Fruit fly (Drosophila melanogaster): ENCODE data around the gene CG9784.

Gene CG9784

DNA sequence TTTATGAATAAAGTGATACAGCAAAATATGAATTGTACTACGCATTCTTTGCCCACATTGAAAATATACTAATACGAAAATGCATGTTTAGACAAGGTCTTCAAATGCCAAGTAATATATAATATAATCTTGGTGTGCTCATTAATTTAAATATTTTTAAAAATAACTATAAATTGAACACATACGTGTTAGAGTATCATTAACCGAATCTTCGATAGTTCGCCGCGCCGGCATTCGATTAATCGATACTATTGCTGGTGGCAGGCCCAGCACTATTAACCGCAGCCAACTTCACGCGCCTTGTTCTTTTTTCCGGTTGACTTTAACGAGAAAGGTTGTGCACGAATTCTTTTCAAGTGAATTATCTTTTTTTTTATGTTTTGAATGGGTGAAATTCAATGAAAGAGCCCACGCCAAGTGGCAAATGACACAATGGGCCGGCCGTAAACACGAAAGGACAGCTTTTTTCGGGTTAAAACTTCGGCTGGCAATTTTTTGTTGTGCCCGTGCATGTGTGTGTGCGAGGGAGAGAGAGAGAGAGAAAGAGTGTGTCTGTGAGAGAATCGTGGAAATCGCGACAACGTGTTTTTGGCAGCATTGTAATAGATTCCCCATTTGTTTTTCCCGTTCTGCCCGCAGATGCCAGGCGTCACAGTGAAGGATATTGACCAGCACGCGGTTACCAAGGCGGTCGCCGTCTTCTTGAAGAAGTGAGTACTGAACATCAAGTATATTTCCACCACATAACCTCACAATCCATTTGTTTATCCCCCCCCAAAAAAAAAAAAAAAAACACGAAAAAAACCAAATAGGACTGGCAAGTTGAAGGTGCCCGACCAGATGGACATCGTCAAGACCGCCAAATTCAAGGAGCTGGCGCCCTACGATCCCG is 38.8 kb upstream of the CG9784 start, which contains the start of gene RpS19a (continued):
- TF ChIP-seq pros (GFP tag; optimal IDR thresholded peaks at IDR 0.05) (peak; percentile 40), odd (GFP tag; optimal IDR thresholded peaks at IDR 0.05) (peak; percentile 90), CG18764 (GFP tag; optimal IDR thresholded peaks at IDR 0.05) (peak; percentile 39), CG11695 (GFP tag; IDR thresholded peaks at IDR 0.05) (peak; percentile 31; the same call in 1 of the 3 replicates), Fer1 (GFP tag; optimal IDR thresholded peaks at IDR 0.05) (peak; percentile 89), CG2889 (GFP tag; IDR thresholded peaks at IDR 0.05) (0 out of 3 replicates have a peak, but pooled peaks have one; percentile 43), dmrt11E (tag; optimal IDR thresholded peaks at IDR 0.05) (peak; percentile 61), CG11560 (tag; IDR thresholded peaks at IDR 0.05) (peak; percentile 96), CG14667 (GFP tag; IDR thresholded peaks at IDR 0.05) (no peak; the same call in 1 of the 2 replicates), repo (GFP tag; optimal IDR thresholded peaks at IDR 0.05) (peak; percentile 30), CG18619 (GFP tag; optimal IDR thresholded peaks at IDR 0.05) (peak; percentile 87), Doc2 (GFP tag; IDR thresholded peaks at IDR 0.05) (no peak), CG3407 (GFP tag; optimal IDR thresholded peaks at IDR 0.05) (peak; percentile 67), CG1603 (tag; optimal IDR thresholded peaks at IDR 0.05) (peak; percentile 61), Dad (GFP tag; optimal IDR thresholded peaks at IDR 0.05) (peak; percentile 35), CG15514 (GFP tag; optimal IDR thresholded peaks at IDR 0.05) (peak; percentile 78), CG6813 (GFP tag; optimal IDR thresholded peaks at IDR 0.05) (peak; percentile 88), CTCF (GFP tag; optimal IDR thresholded peaks at IDR 0.05) (peak; percentile 77), mld (GFP tag; IDR thresholded peaks at IDR 0.05; ENCODE audit: partially characterized antibody) (0 out of 3 replicates have a peak, but pooled peaks have one; percentile 4), CrebB (tag; optimal IDR thresholded peaks at IDR 0.05) (peak; percentile 87), NC2β (GFP tag; optimal IDR thresholded peaks at IDR 0.05) (peak; percentile 87), abd-A (tag; optimal IDR thresholded peaks at IDR 0.05) (no peak), crc (GFP tag; optimal IDR thresholded peaks at IDR 0.05) (peak; percentile 39), CG17186 (GFP tag; optimal IDR thresholded peaks at IDR 0.05) (peak; percentile 72), tll (GFP tag; optimal IDR thresholded peaks at IDR 0.05) (peak in 1 of 2 experiments; percentile 85), dysf (GFP tag; IDR thresholded peaks at IDR 0.05) (peak; percentile 67), CG17359 (tag; optimal IDR thresholded peaks at IDR 0.05) (peak; percentile 62), CG13424 (tag; optimal IDR thresholded peaks at IDR 0.05) (peak; percentile 53), exex (tag; optimal IDR thresholded peaks at IDR 0.05) (peak; percentile 55), PHDP (tag; optimal IDR thresholded peaks at IDR 0.05) (peak; percentile 77), CG12769 (tag; optimal IDR thresholded peaks at IDR 0.05) (peak; percentile 53), ato (GFP tag; IDR thresholded peaks at IDR 0.05; ENCODE audit: partially characterized antibody) (0 out of 2 replicates have a peak, but pooled peaks have one; percentile 39), stc (GFP tag; IDR thresholded peaks at IDR 0.05) (peak; percentile 64), nmo (GFP tag; optimal IDR thresholded peaks at IDR 0.05) (peak; percentile 49), Dip3 (GFP tag; optimal IDR thresholded peaks at IDR 0.05) (peak; percentile 17), CG12104 (GFP tag; optimal IDR thresholded peaks at IDR 0.05) (peak; percentile 84), Chrac-16 (GFP tag; optimal IDR thresholded peaks at IDR 0.05) (no peak), CG11085 (GFP tag; IDR thresholded peaks at IDR 0.05) (peak; percentile 76), CG12299 (tag; optimal IDR thresholded peaks at IDR 0.05) (peak; percentile 63), Sox100B (GFP tag; optimal IDR thresholded peaks at IDR 0.05) (peak; percentile 86), CG8281 (tag; optimal IDR thresholded peaks at IDR 0.05) (peak; percentile 39), CG15601 (tag; optimal IDR thresholded peaks at IDR 0.05) (peak; percentile 67), Awh (GFP tag; IDR thresholded peaks at IDR 0.05) (peak; percentile 75), Deaf1 (tag; optimal IDR thresholded peaks at IDR 0.05) (peak; percentile 33), ems (GFP tag; optimal IDR thresholded peaks at IDR 0.05) (peak; percentile 15), CHES-1-like (GFP tag; optimal IDR thresholded peaks at IDR 0.05) (no peak), CG4730 (GFP tag; IDR thresholded peaks at IDR 0.05) (peak; percentile 60), CG13624 (GFP tag; optimal IDR thresholded peaks at IDR 0.05) (peak; percentile 27)
